Fruit fly (Drosophila melanogaster) whole organism: ENCODE data around the gene kibra.

Experiments used
- CG8478 ChIP-seq: fragments of >200 bp; optimal IDR thresholded peaks from 2 replicates; lab custom pipeline; 2018; ENCODE audit warnings: inconsistent platforms
- Dll ChIP-seq: fragments of >200 bp; optimal IDR thresholded peaks from 2 replicates; lab custom pipeline; 2017
- EcR ChIP-seq, 2 experiments: fragments of >200 bp; optimal IDR thresholded peaks; 2 replicates each; lab custom pipeline; 2017; ENCODE audit warnings: missing biosample characterization in 2 of 2, missing genetic modification characterization in 2 of 2, missing genetic modification reagents in 2 of 2
- pan ChIP-seq: fragments of >200 bp; optimal IDR thresholded peaks from 2 replicates; lab custom pipeline; 2017
- psq ChIP-seq: fragments of >200 bp; optimal IDR thresholded peaks from 2 replicates; lab custom pipeline; 2017
- usp ChIP-seq: fragments of >200 bp; optimal IDR thresholded peaks from 2 replicates; lab custom pipeline; 2017; ENCODE audit warnings: missing biosample characterization, missing genetic modification characterization, mixed read lengths

DNA sequence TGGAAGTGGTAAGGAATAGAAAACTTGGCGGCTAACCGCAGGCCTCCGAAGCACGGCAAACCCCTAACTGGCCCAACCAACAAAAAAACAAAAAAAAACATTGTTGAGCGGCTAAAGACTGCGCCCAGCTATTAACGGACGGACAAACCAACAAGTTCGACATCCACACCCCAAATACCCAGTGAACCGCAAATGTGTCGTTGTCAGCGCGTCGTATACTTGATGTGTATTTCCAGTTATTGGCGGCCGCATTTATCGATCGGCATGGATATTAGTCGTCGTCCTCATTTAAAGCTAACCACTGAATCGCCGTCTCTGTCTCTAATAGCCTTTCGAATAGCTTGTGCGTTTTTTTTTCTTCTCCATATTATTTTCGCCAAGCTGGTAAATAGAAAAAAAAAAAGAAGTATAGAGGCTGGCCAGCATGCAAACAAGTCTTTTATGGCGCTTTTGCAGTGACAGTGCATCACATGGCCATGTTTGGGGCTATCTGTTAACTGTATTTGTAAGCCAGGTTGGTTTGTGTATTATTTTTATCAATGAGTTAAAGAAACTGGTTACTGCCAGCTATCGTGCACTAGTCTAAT is 42.5 kb upstream of the kibra start:
- TF ChIP-seq CG8478 (no peak), psq (no peak), EcR (GFP tag; optimal IDR thresholded peaks at IDR 0.05; lab: Kevin White, UChicago) (no peak), Dll (no peak), pan (lab: Kevin White, UChicago) (no peak), usp (GFP tag; lab: Kevin White, UChicago) (no peak)
